Fruit fly (Drosophila melanogaster) whole organism, embryonic: ENCODE data around the gene Polr2G.

Source experiments
- Abd-B ChIP-seq: fragments of 200-800 bp; sonication (Bioruptor generic); optimal IDR thresholded peaks from 2 replicates; lab custom pipeline; 2018; ENCODE audit warnings: missing biosample characterization, mild to moderate bottlenecking, missing genetic modification characterization, moderate library complexity
- Adf1 ChIP-seq: fragments of 200-800 bp; sonication (Bioruptor generic); IDR thresholded peaks from 2 replicates; pipeline ENCODE4 v1.3.6; 2022; ENCODE audit warnings: missing biosample characterization, missing genetic modification characterization
- BtbVII ChIP-seq: fragments of 200-800 bp; sonication (Bioruptor generic); optimal IDR thresholded peaks from 3 replicates; lab custom pipeline; 2017; ENCODE audit warnings: missing biosample characterization, mild to moderate bottlenecking, missing genetic modification characterization
- CG10209 ChIP-seq: fragments of 200-800 bp; sonication (Bioruptor generic); optimal IDR thresholded peaks from 3 replicates; lab custom pipeline; 2017; ENCODE audit warnings: missing biosample characterization, mild to moderate bottlenecking, missing genetic modification characterization, missing genetic modification reagents
- CG10321 ChIP-seq: fragments of 200-800 bp; sonication (Bioruptor generic); IDR thresholded peaks from 2 replicates; pipeline ENCODE4 v1.3.6; 2022; ENCODE audit warnings: missing biosample characterization, missing genetic modification characterization
- CG11247 ChIP-seq: fragments of 200-800 bp; sonication (Bioruptor generic); IDR thresholded peaks from 2 replicates; pipeline ENCODE4 v1.3.6; 2022; ENCODE audit warnings: missing biosample characterization, missing genetic modification characterization
- CG13424 ChIP-seq: fragments of 200-800 bp; sonication (Bioruptor generic); optimal IDR thresholded peaks from 2 replicates; lab custom pipeline; 2019; ENCODE audit warnings: missing biosample characterization, mild to moderate bottlenecking, missing genetic modification characterization, moderate library complexity
- CG1647 ChIP-seq: fragments of 200-800 bp; sonication (Bioruptor generic); optimal IDR thresholded peaks from 3 replicates; lab custom pipeline; 2016; ENCODE audit warnings: missing biosample characterization, missing genetic modification characterization
- CG16863 ChIP-seq: fragments of 200-800 bp; sonication (Bioruptor generic); optimal IDR thresholded peaks from 3 replicates; lab custom pipeline; 2016; ENCODE audit warnings: missing biosample characterization, missing genetic modification characterization
- CG17186 ChIP-seq: fragments of 200-800 bp; sonication (Bioruptor generic); optimal IDR thresholded peaks from 3 replicates; lab custom pipeline; 2017; ENCODE audit warnings: missing biosample characterization, missing genetic modification reagents, missing genetic modification characterization
- CG17328 ChIP-seq: fragments of 200-800 bp; sonication (Bioruptor generic); IDR thresholded peaks from 2 replicates; pipeline ENCODE4 v1.3.6; 2022; ENCODE audit warnings: missing biosample characterization, missing genetic modification characterization
- CG18262 ChIP-seq: fragments of 200-800 bp; optimal IDR thresholded peaks from 3 replicates; lab custom pipeline; 2019; ENCODE audit warnings: missing biosample characterization, mild to moderate bottlenecking, missing genetic modification characterization, moderate library complexity
- CG2116 ChIP-seq: fragments of 200-800 bp; sonication (Bioruptor generic); optimal IDR thresholded peaks from 3 replicates; lab custom pipeline; 2018; ENCODE audit warnings: missing biosample characterization, mild to moderate bottlenecking, missing genetic modification characterization
- CG2120 ChIP-seq: fragments of 200-800 bp; sonication (Bioruptor generic); optimal IDR thresholded peaks from 3 replicates; lab custom pipeline; 2016; ENCODE audit warnings: missing biosample characterization, missing genetic modification characterization
- CG2889 ChIP-seq: fragments of 200-800 bp; sonication (Bioruptor generic); IDR thresholded peaks from 3 replicates; pipeline ENCODE4 v1.3.6; 2022; ENCODE audit warnings: missing biosample characterization, missing genetic modification characterization
- CG3995 ChIP-seq: fragments of 200-800 bp; sonication (Bioruptor generic); optimal IDR thresholded peaks from 3 replicates; lab custom pipeline; 2016; ENCODE audit warnings: missing biosample characterization, missing genetic modification characterization
- CG4360 ChIP-seq: fragments of 200-800 bp; sonication (Bioruptor generic); IDR thresholded peaks from 2 replicates; pipeline ENCODE4 v1.3.6; 2022; ENCODE audit warnings: missing biosample characterization, missing genetic modification characterization
- CG6813 ChIP-seq: fragments of 200-800 bp; sonication (Bioruptor generic); optimal IDR thresholded peaks from 2 replicates; lab custom pipeline; 2017; ENCODE audit warnings: missing biosample characterization, missing genetic modification characterization, mild to moderate bottlenecking, moderate library complexity, missing genetic modification reagents
- CG8359 ChIP-seq: fragments of 200-800 bp; sonication (Bioruptor generic); optimal IDR thresholded peaks from 2 replicates; lab custom pipeline; 2017; ENCODE audit warnings: missing biosample characterization, mild to moderate bottlenecking, missing genetic modification characterization, borderline replicate concordance
- CG9932 ChIP-seq: fragments of 200-800 bp; sonication (Bioruptor generic); IDR thresholded peaks from 2 replicates; pipeline ENCODE4 v1.3.6; 2022; ENCODE audit warnings: missing biosample characterization, missing genetic modification characterization
- CTCF ChIP-seq: fragments of 200-800 bp; sonication (Bioruptor generic); optimal IDR thresholded peaks from 2 replicates; lab custom pipeline; 2017; ENCODE audit warnings: missing biosample characterization, mild to moderate bottlenecking, missing genetic modification characterization, moderate library complexity
- Dip3 ChIP-seq: fragments of 200-800 bp; sonication (Bioruptor generic); optimal IDR thresholded peaks from 3 replicates; lab custom pipeline; 2016; ENCODE audit warnings: missing biosample characterization, missing genetic modification characterization
- Fer1 ChIP-seq: fragments of 200-800 bp; sonication (Bioruptor generic); optimal IDR thresholded peaks from 2 replicates; lab custom pipeline; 2017; ENCODE audit warnings: missing biosample characterization, mild to moderate bottlenecking, missing genetic modification characterization
- Gug ChIP-seq: fragments of 200-800 bp; sonication (Bioruptor generic); IDR thresholded peaks from 4 replicates; pipeline ENCODE4 v1.3.6; 2022; ENCODE audit warnings: missing biosample characterization, missing genetic modification characterization
- H15 ChIP-seq: fragments of 200-800 bp; sonication (Bioruptor generic); IDR thresholded peaks from 3 replicates; pipeline ENCODE4 v1.3.6; 2022; ENCODE audit warnings: missing biosample characterization, missing genetic modification characterization
- HHEX ChIP-seq: fragments of 200-800 bp; sonication (Bioruptor generic); optimal IDR thresholded peaks from 3 replicates; lab custom pipeline; 2017; ENCODE audit warnings: missing biosample characterization, mild to moderate bottlenecking, missing genetic modification characterization, missing genetic modification reagents
- Hmr ChIP-seq: fragments of 200-800 bp; sonication (Bioruptor generic); optimal IDR thresholded peaks from 3 replicates; lab custom pipeline; 2017; ENCODE audit warnings: mild to moderate bottlenecking, missing biosample characterization, missing genetic modification reagents, missing genetic modification characterization
- MBD-R2 ChIP-seq: fragments of 200-800 bp; sonication (Bioruptor generic); IDR thresholded peaks from 2 replicates; pipeline ENCODE4 v1.3.6; 2022; ENCODE audit warnings: missing biosample characterization, missing genetic modification characterization
- NK7.1 ChIP-seq: fragments of 200-800 bp; sonication (Bioruptor generic); optimal IDR thresholded peaks from 3 replicates; lab custom pipeline; 2016; ENCODE audit warnings: missing biosample characterization, missing genetic modification characterization
- Nf-YB ChIP-seq: fragments of 200-800 bp; sonication (Bioruptor generic); optimal IDR thresholded peaks from 3 replicates; lab custom pipeline; 2019; ENCODE audit warnings: missing biosample characterization, mild to moderate bottlenecking, missing genetic modification characterization, moderate library complexity
- Oli ChIP-seq: fragments of 200-800 bp; sonication (Bioruptor generic); optimal IDR thresholded peaks from 2 replicates; lab custom pipeline; 2018; ENCODE audit warnings: missing biosample characterization, mild to moderate bottlenecking, missing genetic modification characterization, moderate library complexity
- Ravus ChIP-seq: fragments of 200-800 bp; sonication (Bioruptor generic); IDR thresholded peaks from 2 replicates; pipeline ENCODE4 v1.3.6; 2022; ENCODE audit warnings: missing biosample characterization, missing genetic modification characterization
- Sry-β ChIP-seq: fragments of 200-800 bp; sonication (Bioruptor generic); optimal IDR thresholded peaks from 2 replicates; lab custom pipeline; 2018; ENCODE audit warnings: missing biosample characterization, mild to moderate bottlenecking, missing genetic modification characterization, moderate library complexity
- al ChIP-seq: fragments of 200-800 bp; sonication (Bioruptor generic); IDR thresholded peaks from 2 replicates; pipeline ENCODE4 v1.3.6; 2022; ENCODE audit warnings: missing biosample characterization, missing genetic modification characterization
- ase ChIP-seq: fragments of 200-800 bp; sonication (Bioruptor generic); IDR thresholded peaks from 3 replicates; pipeline ENCODE4 v1.3.6; 2022; ENCODE audit warnings: missing biosample characterization, missing genetic modification characterization
- btn ChIP-seq: fragments of 200-800 bp; sonication (Bioruptor generic); optimal IDR thresholded peaks from 2 replicates; lab custom pipeline; 2016; ENCODE audit warnings: missing biosample characterization, missing genetic modification characterization
- cad ChIP-seq: fragments of >200 bp; optimal IDR thresholded peaks from 2 replicates; lab custom pipeline; 2017; ENCODE audit warnings: missing biosample characterization, missing genetic modification characterization
- chif ChIP-seq, 2 experiments: fragments of 200-800 bp; sonication (Bioruptor generic); optimal IDR thresholded peaks; 3 replicates each; lab custom pipeline; 2016; ENCODE audit warnings: missing biosample characterization in 2 of 2, missing genetic modification characterization in 2 of 2
- crol ChIP-seq: fragments of 200-800 bp; sonication (Bioruptor generic); IDR thresholded peaks from 2 replicates; pipeline ENCODE4 v1.3.6; 2022; ENCODE audit warnings: missing biosample characterization, missing genetic modification characterization
- dimm ChIP-seq: fragments of 200-800 bp; sonication (Bioruptor generic); IDR thresholded peaks from 2 replicates; pipeline ENCODE4 v1.3.6; 2022; ENCODE audit warnings: missing biosample characterization, missing genetic modification characterization
- ewg ChIP-seq: fragments of 200-800 bp; sonication (Bioruptor generic); optimal IDR thresholded peaks from 3 replicates; lab custom pipeline; 2017; ENCODE audit warnings: mild to moderate bottlenecking, missing biosample characterization, missing genetic modification reagents, missing genetic modification characterization
- grn ChIP-seq: fragments of 200-800 bp; sonication (Bioruptor generic); optimal IDR thresholded peaks from 3 replicates; lab custom pipeline; 2017; ENCODE audit warnings: missing biosample characterization, missing genetic modification characterization
- kah ChIP-seq: fragments of 200-800 bp; sonication (Bioruptor generic); optimal IDR thresholded peaks from 2 replicates; lab custom pipeline; 2018; ENCODE audit warnings: missing biosample characterization, mild to moderate bottlenecking, missing genetic modification characterization
- mam ChIP-seq: fragments of 200-800 bp; sonication (Bioruptor generic); optimal IDR thresholded peaks from 3 replicates; lab custom pipeline; 2016; ENCODE audit warnings: missing biosample characterization, missing genetic modification characterization
- org-1 ChIP-seq: fragments of 200-800 bp; sonication (Bioruptor generic); optimal IDR thresholded peaks from 2 replicates; lab custom pipeline; 2017; ENCODE audit warnings: missing biosample characterization, missing genetic modification characterization
- phol ChIP-seq: fragments of 200-800 bp; sonication (Bioruptor generic); optimal IDR thresholded peaks from 3 replicates; lab custom pipeline; 2018; ENCODE audit warnings: missing biosample characterization, mild to moderate bottlenecking, missing genetic modification characterization, moderate library complexity
- sens ChIP-seq: fragments of 200-800 bp; sonication (Bioruptor generic); peaks from one replicate; lab custom pipeline; 2016; ENCODE audit warnings: missing biosample characterization, missing genetic modification characterization
- sens-2 ChIP-seq: fragments of 200-800 bp; sonication (Bioruptor generic); IDR thresholded peaks from 2 replicates; pipeline ENCODE4 v1.3.6; 2022; ENCODE audit warnings: missing biosample characterization, missing genetic modification characterization
- shn ChIP-seq: fragments of 200-800 bp; sonication (Bioruptor generic); optimal IDR thresholded peaks from 3 replicates; lab custom pipeline; 2016; ENCODE audit warnings: missing biosample characterization, missing genetic modification characterization
- so ChIP-seq: fragments of 200-800 bp; sonication (Bioruptor generic); IDR thresholded peaks from 3 replicates; pipeline ENCODE4 v1.3.6; 2022; ENCODE audit warnings: missing biosample characterization, missing genetic modification characterization
- sob ChIP-seq: fragments of 200-800 bp; sonication (Bioruptor generic); IDR thresholded peaks from 2 replicates; pipeline ENCODE4 v1.3.6; 2022; ENCODE audit warnings: missing biosample characterization, missing genetic modification characterization
- sqz ChIP-seq: fragments of 200-800 bp; sonication (Bioruptor generic); optimal IDR thresholded peaks from 3 replicates; lab custom pipeline; 2018; ENCODE audit warnings: missing biosample characterization, mild to moderate bottlenecking, missing genetic modification characterization

Gene Polr2G

DNA sequence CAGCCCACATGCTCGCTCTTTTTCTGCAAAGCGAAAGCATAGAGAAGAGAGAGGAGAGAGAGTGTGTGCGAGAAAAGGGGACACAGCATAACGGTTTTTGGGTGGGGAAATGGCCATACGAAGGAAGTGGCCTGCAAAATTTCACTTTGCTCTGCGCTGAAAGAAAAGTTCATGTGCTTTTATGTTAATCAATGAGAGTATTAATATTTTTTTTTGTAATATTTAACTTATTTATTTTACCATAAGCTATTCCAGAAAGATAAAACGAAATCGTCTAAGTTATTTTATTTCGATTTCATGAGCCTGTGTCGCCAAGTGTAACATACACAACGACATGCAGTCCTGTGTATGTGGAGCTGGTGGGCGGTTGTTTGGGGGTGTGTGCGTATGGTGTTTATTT lies 27.5 kb upstream of the Polr2G start (continued):
- TF ChIP-seq dimm (GFP tag; lab: Robert Waterston, UW): peak; percentile 42; the same call in 1 of the 2 replicates
- no peak for TF ChIP-seq Abd-B (GFP tag; lab: Kevin White, UChicago)
- no peak for TF ChIP-seq Sry-β (GFP tag; lab: Kevin White, UChicago)
- peak; percentile 73 for TF ChIP-seq H15
- no peak for TF ChIP-seq CG18262
- peak; percentile 31 for TF ChIP-seq phol
- peak; percentile 25 for TF ChIP-seq CG2116 (GFP tag; lab: Kevin White, UChicago)
- TF ChIP-seq Nf-YB (GFP tag; lab: Kevin White, UChicago): no peak
- no peak for TF ChIP-seq CG1647 (GFP tag; lab: Kevin White, UChicago)
- no peak for TF ChIP-seq sqz (GFP tag; lab: Kevin White, UChicago)
- TF ChIP-seq CG17328 (GFP tag; lab: Robert Waterston, UW): peak; percentile 76
- TF ChIP-seq grn (GFP tag; lab: Kevin White, UChicago): no peak
- TF ChIP-seq CG2120: peak; percentile 81
- peak; percentile 76 for TF ChIP-seq sens (GFP tag; lab: Kevin White, UChicago)
- TF ChIP-seq CG10321 (GFP tag; lab: Robert Waterston, UW): peak; percentile 30; the same call in 1 of the 2 replicates
- TF ChIP-seq chif (GFP tag; optimal IDR thresholded peaks at IDR 0.05; lab: Kevin White, UChicago): no peak
- TF ChIP-seq org-1 (GFP tag; lab: Kevin White, UChicago): peak; percentile 62
- TF ChIP-seq BtbVII: peak; percentile 73
- TF ChIP-seq al (GFP tag; lab: Robert Waterston, UW): peak; percentile 57
- TF ChIP-seq sob: peak; percentile 79
- TF ChIP-seq shn (GFP tag; lab: Kevin White, UChicago): no peak
- 0 out of 3 replicates have a peak, but pooled peaks have one; percentile 66 for TF ChIP-seq CG2889
- TF ChIP-seq CG16863 (GFP tag; lab: Kevin White, UChicago): no peak
- TF ChIP-seq CG13424 (tag; lab: Kevin White, UChicago): peak; percentile 76
- TF ChIP-seq Ravus (GFP tag; lab: Robert Waterston, UW): peak; percentile 20
- TF ChIP-seq HHEX (GFP tag; lab: Kevin White, UChicago): peak; percentile 42
- TF ChIP-seq Dip3 (GFP tag; lab: Kevin White, UChicago): peak; percentile 34
- TF ChIP-seq btn (GFP tag; lab: Kevin White, UChicago): no peak
- peak; percentile 93 for TF ChIP-seq Hmr (GFP tag; lab: Kevin White, UChicago)
- TF ChIP-seq ewg (GFP tag; lab: Kevin White, UChicago): peak; percentile 37
- TF ChIP-seq MBD-R2 (GFP tag; lab: Robert Waterston, UW): peak; percentile 55; the same call in 1 of the 2 replicates
- TF ChIP-seq Gug (GFP tag; lab: Robert Waterston, UW): peak; percentile 67
- TF ChIP-seq CG6813 (GFP tag; lab: Kevin White, UChicago): peak; percentile 66
- TF ChIP-seq mam (GFP tag; lab: Kevin White, UChicago): peak; percentile 0
- no peak for TF ChIP-seq CG10209 (GFP tag; lab: Kevin White, UChicago)
- TF ChIP-seq crol (GFP tag; lab: Robert Waterston, UW): no peak
- no peak for TF ChIP-seq sens-2 (GFP tag; lab: Robert Waterston, UW)
- TF ChIP-seq CG4360 (GFP tag; lab: Robert Waterston, UW): peak; percentile 35; the same call in 1 of the 2 replicates
- no peak for TF ChIP-seq Oli
- TF ChIP-seq so (GFP tag; lab: Robert Waterston, UW): peak; percentile 73; the same call in 1 of the 3 replicates
- TF ChIP-seq CTCF: no peak
- no peak for TF ChIP-seq NK7.1 (GFP tag; lab: Kevin White, UChicago)
- peak; percentile 56; the same call in 2 of the 3 replicates for TF ChIP-seq ase (GFP tag; lab: Robert Waterston, UW)
- no peak for TF ChIP-seq CG8359 (GFP tag; lab: Kevin White, UChicago)
- TF ChIP-seq cad (GFP tag; lab: Kevin White, UChicago): no peak
- TF ChIP-seq Fer1: peak; percentile 89
- TF ChIP-seq Adf1 (GFP tag; lab: Robert Waterston, UW): peak; percentile 59; the same call in 1 of the 2 replicates
- TF ChIP-seq kah: no peak
- TF ChIP-seq CG17186 (GFP tag; lab: Kevin White, UChicago): no peak
- no peak for TF ChIP-seq CG3995
- peak; percentile 68 for TF ChIP-seq CG11247 (GFP tag; lab: Robert Waterston, UW)
- peak; percentile 81 for TF ChIP-seq CG9932 (GFP tag; lab: Robert Waterston, UW)
